Worm (Caenorhabditis elegans) whole organism, mixed stage, embryonic: ENCODE results near the gene F54F2.6.
A peak's percentile ranks its signal among the peaks of the same experiment; 100 is the strongest.

Experiments
- M03D4.4 ChIP-seq: sonication (generic microtip); optimal IDR thresholded peaks from 2 replicates; lab custom pipeline; 2017; ENCODE audit warnings: mild to moderate bottlenecking, missing genetic modification characterization, missing compliant biosample characterization
- bed-3 ChIP-seq: fragments of 200-800 bp; sonication (Bioruptor generic); optimal IDR thresholded peaks from 3 replicates; lab custom pipeline; 2018; ENCODE audit warnings: mild to moderate bottlenecking, missing genetic modification characterization, moderate library complexity, missing compliant biosample characterization
- blmp-1 ChIP-seq: fragments of 150-350 bp; optimal IDR thresholded peaks from 2 replicates; lab custom pipeline; 2014; ENCODE audit warnings: missing biosample characterization, missing genetic modification characterization
- ceh-39 ChIP-seq: fragments of 150-350 bp; optimal IDR thresholded peaks from 2 replicates; lab custom pipeline; 2014; ENCODE audit warnings: missing biosample characterization, missing genetic modification characterization
- ceh-43 ChIP-seq: fragments of 200-800 bp; sonication (Bioruptor generic); optimal IDR thresholded peaks from 2 replicates; lab custom pipeline; 2018; ENCODE audit warnings: mild to moderate bottlenecking, missing genetic modification characterization, moderate library complexity, missing compliant biosample characterization
- ceh-83 ChIP-seq: fragments of 200-800 bp; sonication (Bioruptor generic); optimal IDR thresholded peaks from 2 replicates; lab custom pipeline; 2018; ENCODE audit warnings: mild to moderate bottlenecking, missing genetic modification characterization, missing compliant biosample characterization
- ces-1 ChIP-seq: fragments of 150-350 bp; optimal IDR thresholded peaks from 2 replicates; lab custom pipeline; 2014; ENCODE audit warnings: missing biosample characterization, missing genetic modification reagents, missing genetic modification characterization
- cnd-1 ChIP-seq: fragments of 200-800 bp; sonication (Bioruptor generic); optimal IDR thresholded peaks from 2 replicates; lab custom pipeline; 2018; ENCODE audit warnings: mild to moderate bottlenecking, missing genetic modification characterization, missing compliant biosample characterization
- drap-1 ChIP-seq: fragments of 200-800 bp; sonication (Bioruptor generic); optimal IDR thresholded peaks from 3 replicates; lab custom pipeline; 2018; ENCODE audit warnings: mild to moderate bottlenecking, missing genetic modification characterization, missing compliant biosample characterization
- elt-1 ChIP-seq: sonication (generic microtip); optimal IDR thresholded peaks from 2 replicates; lab custom pipeline; 2017; ENCODE audit warnings: missing genetic modification characterization, mild to moderate bottlenecking, missing compliant biosample characterization, antibody characterized with exemption, moderate library complexity, borderline replicate concordance; ENCODE audit not compliant: insufficient read depth
- elt-3 ChIP-seq: fragments of 150-350 bp; optimal IDR thresholded peaks from 2 replicates; lab custom pipeline; 2014; ENCODE audit warnings: missing biosample characterization, missing genetic modification characterization
- flh-1 ChIP-seq: fragments of 200-800 bp; sonication (Bioruptor generic); optimal IDR thresholded peaks from 2 replicates; lab custom pipeline; 2018; ENCODE audit warnings: mild to moderate bottlenecking, missing genetic modification characterization, moderate library complexity, missing compliant biosample characterization
- ham-2 ChIP-seq: fragments of 200-800 bp; sonication (Bioruptor generic); optimal IDR thresholded peaks from 2 replicates; lab custom pipeline; 2018; ENCODE audit warnings: mild to moderate bottlenecking, missing genetic modification characterization, missing compliant biosample characterization
- hlh-1 ChIP-seq: fragments of 150-350 bp; optimal IDR thresholded peaks from 2 replicates; lab custom pipeline; 2014; ENCODE audit warnings: missing biosample characterization, missing genetic modification reagents, missing genetic modification characterization
- lin-13 ChIP-seq: fragments of 150-350 bp; optimal IDR thresholded peaks from 2 replicates; lab custom pipeline; 2014; ENCODE audit warnings: missing biosample characterization, missing genetic modification characterization
- lin-32 ChIP-seq: fragments of 200-800 bp; sonication (Bioruptor generic); optimal IDR thresholded peaks from 2 replicates; lab custom pipeline; 2018; ENCODE audit warnings: mild to moderate bottlenecking, missing genetic modification characterization, missing compliant biosample characterization
- lsy-2 ChIP-seq: fragments of 150-350 bp; optimal IDR thresholded peaks from 2 replicates; lab custom pipeline; 2014; ENCODE audit warnings: missing biosample characterization, missing genetic modification characterization
- mab-5 ChIP-seq: fragments of 150-350 bp; optimal IDR thresholded peaks from 2 replicates; lab custom pipeline; 2014; ENCODE audit warnings: missing biosample characterization, missing genetic modification characterization
- mep-1 ChIP-seq: fragments of 150-350 bp; optimal IDR thresholded peaks from 2 replicates; lab custom pipeline; 2017; ENCODE audit warnings: missing biosample characterization, missing genetic modification reagents, missing genetic modification characterization, inconsistent platforms
- mls-2 ChIP-seq: sonication (generic microtip); optimal IDR thresholded peaks from 2 replicates; lab custom pipeline; 2016; ENCODE audit warnings: mild to moderate bottlenecking, missing genetic modification characterization, moderate library complexity, missing compliant biosample characterization
- nhr-12 ChIP-seq: fragments of 150-350 bp; optimal IDR thresholded peaks from 2 replicates; lab custom pipeline; 2014; ENCODE audit warnings: missing biosample characterization, missing genetic modification characterization
- nhr-2 ChIP-seq: fragments of 150-350 bp; optimal IDR thresholded peaks from 2 replicates; lab custom pipeline; 2014; ENCODE audit warnings: missing biosample characterization, missing genetic modification characterization
- nhr-237 ChIP-seq: fragments of 150-350 bp; optimal IDR thresholded peaks from 2 replicates; lab custom pipeline; 2014; ENCODE audit warnings: missing biosample characterization, missing genetic modification characterization
- nhr-28 ChIP-seq: fragments of 150-350 bp; optimal IDR thresholded peaks from 2 replicates; lab custom pipeline; 2014; ENCODE audit warnings: missing biosample characterization, missing genetic modification characterization
- nhr-76 ChIP-seq: sonication (generic microtip); optimal IDR thresholded peaks from 2 replicates; lab custom pipeline; 2017; ENCODE audit warnings: missing biosample characterization, missing genetic modification characterization
- pha-4 ChIP-seq: fragments of 150-350 bp; optimal IDR thresholded peaks from 2 replicates; lab custom pipeline; 2018; ENCODE audit warnings: missing biosample characterization, missing genetic modification reagents, missing genetic modification characterization
- sem-2 ChIP-seq: fragments of 200-800 bp; sonication (Bioruptor generic); optimal IDR thresholded peaks from 2 replicates; lab custom pipeline; 2018; ENCODE audit warnings: mild to moderate bottlenecking, missing genetic modification characterization, missing compliant biosample characterization
- snpc-4 ChIP-seq: fragments of 150-350 bp; optimal IDR thresholded peaks from 2 replicates; lab custom pipeline; 2014; ENCODE audit warnings: missing biosample characterization, missing genetic modification characterization
- sptf-1 ChIP-seq: sonication (generic microtip); optimal IDR thresholded peaks from 2 replicates; lab custom pipeline; 2017; ENCODE audit warnings: mild to moderate bottlenecking, missing genetic modification characterization, moderate library complexity, missing compliant biosample characterization
- tbx-8 ChIP-seq: fragments of 200-800 bp; sonication (Bioruptor generic); optimal IDR thresholded peaks from 2 replicates; lab custom pipeline; 2018; ENCODE audit warnings: mild to moderate bottlenecking, missing genetic modification characterization, moderate library complexity, missing compliant biosample characterization
- unc-120 ChIP-seq: sonication (generic microtip); optimal IDR thresholded peaks from 2 replicates; lab custom pipeline; 2017; ENCODE audit warnings: missing genetic modification characterization, missing compliant biosample characterization; ENCODE audit not compliant: poor library complexity, severe bottlenecking
- unc-39 ChIP-seq: fragments of 150-350 bp; optimal IDR thresholded peaks from 2 replicates; lab custom pipeline; 2014; ENCODE audit warnings: missing biosample characterization, missing genetic modification characterization
- unc-62 ChIP-seq: fragments of 150-350 bp; optimal IDR thresholded peaks from 2 replicates; lab custom pipeline; 2014; ENCODE audit warnings: missing biosample characterization, missing genetic modification reagents, missing genetic modification characterization
- zip-8 ChIP-seq: fragments of 150-350 bp; optimal IDR thresholded peaks from 2 replicates; lab custom pipeline; 2014; ENCODE audit warnings: missing biosample characterization, missing genetic modification characterization
- ztf-11 ChIP-seq: fragments of 150-350 bp; optimal IDR thresholded peaks from 2 replicates; lab custom pipeline; 2014; ENCODE audit warnings: missing biosample characterization, missing genetic modification characterization

F54F2.6 gene

DNA sequence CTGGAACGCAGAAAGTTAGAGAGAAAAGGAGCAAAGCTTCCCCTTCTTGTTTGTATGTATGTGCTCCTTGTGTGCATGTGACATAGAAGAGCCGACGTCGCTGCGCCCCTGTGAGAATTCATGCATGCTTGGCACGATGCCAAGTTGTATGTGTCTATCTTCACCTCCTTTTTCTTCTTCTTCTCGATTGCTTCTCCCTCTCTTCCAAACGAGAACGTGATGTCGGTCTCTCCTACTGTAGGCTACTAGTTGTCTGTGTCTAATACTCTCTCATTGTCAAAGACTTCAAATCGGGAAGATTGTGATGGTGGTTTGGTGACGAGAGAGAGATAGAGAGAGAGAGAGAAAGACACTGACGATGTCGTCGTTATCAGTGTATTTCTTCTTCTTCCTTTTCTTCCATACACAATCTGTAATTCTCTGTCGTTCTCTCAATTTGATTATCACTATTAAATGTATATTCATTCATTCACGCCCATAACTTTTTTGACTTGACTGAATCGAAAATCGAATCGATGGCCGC is 3.2 kb downstream of the F54F2.6 start:
- TF ChIP-seq ceh-39 (tag; lab: Kevin White, UChicago) = no peak
- no peak for TF ChIP-seq ceh-43 (GFP tag; lab: Kevin White, UChicago)
- peak; percentile 63 for TF ChIP-seq elt-3
- no peak for TF ChIP-seq snpc-4
- TF ChIP-seq sptf-1 (tag; lab: Kevin White, UChicago) = no peak
- no peak for TF ChIP-seq ceh-83
- TF ChIP-seq lsy-2 = peak; percentile 62
- TF ChIP-seq zip-8 (tag; lab: Kevin White, UChicago) = no peak
- TF ChIP-seq ztf-11 (tag; lab: Kevin White, UChicago) = no peak
- TF ChIP-seq sem-2 (GFP tag; lab: Kevin White, UChicago) = no peak
- TF ChIP-seq lin-13 (tag; lab: Kevin White, UChicago) = no peak
- TF ChIP-seq flh-1 (GFP tag; lab: Kevin White, UChicago) = no peak
- no peak for TF ChIP-seq cnd-1 (tag; lab: Kevin White, UChicago)
- no peak for TF ChIP-seq unc-39 (tag; lab: Kevin White, UChicago)
- TF ChIP-seq unc-62 (GFP tag; lab: Kevin White, UChicago) = no peak
- TF ChIP-seq nhr-76 (tag; lab: Kevin White, UChicago) = no peak
- peak; percentile 25 for TF ChIP-seq M03D4.4 (tag; lab: Kevin White, UChicago)
- no peak for TF ChIP-seq mep-1 (tag; lab: Kevin White, UChicago)
- no peak for TF ChIP-seq lin-32 (GFP tag; lab: Kevin White, UChicago)
- TF ChIP-seq ces-1 (GFP tag; lab: Kevin White, UChicago) = peak; percentile 48
- TF ChIP-seq blmp-1 (tag; lab: Kevin White, UChicago) = no peak
- TF ChIP-seq ham-2 (GFP tag; lab: Kevin White, UChicago) = no peak
- no peak for TF ChIP-seq nhr-237 (tag; lab: Kevin White, UChicago)
- TF ChIP-seq bed-3 (GFP tag; lab: Kevin White, UChicago) = no peak
- TF ChIP-seq mab-5 (tag; lab: Kevin White, UChicago) = no peak
- no peak for TF ChIP-seq nhr-12
- TF ChIP-seq pha-4 (tag; lab: Kevin White, UChicago) = no peak
- TF ChIP-seq hlh-1 = no peak
- no peak for TF ChIP-seq mls-2 (tag; lab: Kevin White, UChicago)
- no peak for TF ChIP-seq tbx-8 (GFP tag; lab: Kevin White, UChicago)
- peak; percentile 6 for TF ChIP-seq drap-1 (GFP tag; lab: Kevin White, UChicago)
- TF ChIP-seq nhr-2 (tag; lab: Kevin White, UChicago) = no peak
- TF ChIP-seq unc-120 = no peak
- peak; percentile 1 for TF ChIP-seq elt-1
- TF ChIP-seq nhr-28 (tag; lab: Kevin White, UChicago) = no peak

DNA sequence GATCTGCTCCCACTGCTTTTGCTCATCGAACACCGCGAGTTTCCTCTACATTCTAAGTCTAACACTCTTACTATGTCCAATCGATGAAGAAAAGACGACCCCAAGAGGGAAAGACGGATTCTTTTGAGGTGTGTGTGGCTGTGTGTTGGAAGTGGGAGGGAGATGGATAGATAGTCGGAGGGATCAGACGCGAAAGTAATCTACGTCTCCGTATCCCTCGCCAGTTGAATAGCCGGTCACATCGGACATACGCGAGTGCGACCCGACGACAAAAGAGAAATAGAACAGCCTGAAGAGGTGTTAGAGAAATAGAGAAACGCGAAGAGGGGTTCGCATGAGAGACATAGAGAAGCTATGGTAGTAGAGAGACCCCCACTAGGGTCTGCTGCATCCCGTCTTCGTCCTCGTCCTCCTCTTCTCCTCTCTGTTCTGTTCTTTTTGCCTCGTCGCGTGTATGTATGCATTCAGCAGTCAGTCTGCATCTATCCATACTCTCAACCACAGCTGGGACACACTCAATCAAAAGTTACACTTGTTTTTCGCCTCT is 4.8 kb downstream of the F54F2.6 start:
- peak; percentile 65 for TF ChIP-seq nhr-237 (tag; lab: Kevin White, UChicago)
- no peak for TF ChIP-seq snpc-4
- peak; percentile 65 for TF ChIP-seq drap-1 (GFP tag; lab: Kevin White, UChicago)
- TF ChIP-seq ces-1 (GFP tag; lab: Kevin White, UChicago) = peak; percentile 86
- TF ChIP-seq nhr-28 (tag; lab: Kevin White, UChicago) = peak; percentile 15
- TF ChIP-seq lsy-2 = peak; percentile 79
- TF ChIP-seq mab-5 (tag; lab: Kevin White, UChicago) = no peak
- TF ChIP-seq unc-62 (GFP tag; lab: Kevin White, UChicago) = peak; percentile 95
- no peak for TF ChIP-seq ceh-43 (GFP tag; lab: Kevin White, UChicago)
- peak; percentile 67 for TF ChIP-seq mls-2 (tag; lab: Kevin White, UChicago)
- TF ChIP-seq sptf-1 (tag; lab: Kevin White, UChicago) = peak; percentile 69
- TF ChIP-seq bed-3 (GFP tag; lab: Kevin White, UChicago) = no peak
- TF ChIP-seq mep-1 (tag; lab: Kevin White, UChicago) = peak; percentile 74
- peak; percentile 100 for TF ChIP-seq nhr-2 (tag; lab: Kevin White, UChicago)
- no peak for TF ChIP-seq elt-3
- TF ChIP-seq nhr-12 = no peak
- TF ChIP-seq elt-1 = no peak
- TF ChIP-seq ztf-11 (tag; lab: Kevin White, UChicago) = peak; percentile 77
- TF ChIP-seq ceh-39 (tag; lab: Kevin White, UChicago) = peak; percentile 88
- TF ChIP-seq nhr-76 (tag; lab: Kevin White, UChicago) = peak; percentile 4
- TF ChIP-seq M03D4.4 (tag; lab: Kevin White, UChicago) = peak; percentile 41
- TF ChIP-seq sem-2 (GFP tag; lab: Kevin White, UChicago) = no peak
- TF ChIP-seq blmp-1 (tag; lab: Kevin White, UChicago) = no peak
- peak; percentile 88 for TF ChIP-seq ham-2 (GFP tag; lab: Kevin White, UChicago)
- TF ChIP-seq zip-8 (tag; lab: Kevin White, UChicago) = no peak
- peak; percentile 82 for TF ChIP-seq cnd-1 (tag; lab: Kevin White, UChicago)
- TF ChIP-seq flh-1 (GFP tag; lab: Kevin White, UChicago) = no peak
- peak; percentile 66 for TF ChIP-seq hlh-1
- peak; percentile 57 for TF ChIP-seq ceh-83
- no peak for TF ChIP-seq tbx-8 (GFP tag; lab: Kevin White, UChicago)
- TF ChIP-seq unc-39 (tag; lab: Kevin White, UChicago) = no peak
- peak; percentile 84 for TF ChIP-seq lin-13 (tag; lab: Kevin White, UChicago)
- TF ChIP-seq lin-32 (GFP tag; lab: Kevin White, UChicago) = no peak
- peak; percentile 95 for TF ChIP-seq unc-120
- TF ChIP-seq pha-4 (tag; lab: Kevin White, UChicago) = peak; percentile 90
